Fruit fly (Drosophila melanogaster) whole organism, prepupa: ENCODE measurements around the gene CG44869.

Experiments
- CG3032 ChIP-seq: fragments of 200-800 bp; optimal IDR thresholded peaks from 2 replicates; lab custom pipeline; 2019; ENCODE audit warnings: missing biosample characterization, mild to moderate bottlenecking, missing genetic modification characterization, moderate library complexity
- CG6276 ChIP-seq: fragments of 200-800 bp; sonication (Bioruptor generic); optimal IDR thresholded peaks from 2 replicates; lab custom pipeline; 2017; ENCODE audit warnings: missing biosample characterization, mild to moderate bottlenecking, missing genetic modification characterization
- CG8119 ChIP-seq: fragments of 200-800 bp; sonication (Bioruptor generic); IDR thresholded peaks from 3 replicates; pipeline ENCODE4 v1.3.6; 2022; ENCODE audit warnings: missing biosample characterization, missing genetic modification characterization
- Smox ChIP-seq: fragments of 200-800 bp; sonication (Bioruptor generic); optimal IDR thresholded peaks from 3 replicates; lab custom pipeline; 2016; ENCODE audit warnings: missing biosample characterization, missing genetic modification characterization
- cyc ChIP-seq: fragments of 200-800 bp; sonication (Bioruptor generic); optimal IDR thresholded peaks from 3 replicates; lab custom pipeline; 2016; ENCODE audit warnings: missing biosample characterization, missing genetic modification characterization
- salr ChIP-seq, 2 experiments: fragments of 200-800 bp; sonication (Bioruptor generic); optimal IDR thresholded peaks; 3 replicates each; lab custom pipeline; 2016 to 2018; ENCODE audit warnings: missing biosample characterization in 2 of 2, missing genetic modification characterization in 2 of 2, mild to moderate bottlenecking in 1 of 2
- svp ChIP-seq: fragments of 200-800 bp; sonication (Bioruptor generic); peaks from one replicate; lab custom pipeline; 2016; ENCODE audit warnings: missing biosample characterization, missing genetic modification characterization

- TF ChIP-seq cyc (GFP tag; lab: Kevin White, UChicago) (no peak), CG6276 (GFP tag; lab: Kevin White, UChicago) (no peak), svp (GFP tag; lab: Kevin White, UChicago) (peak; percentile 59), CG8119 (GFP tag; lab: Robert Waterston, UW) (no peak), salr (GFP tag; optimal IDR thresholded peaks at IDR 0.05; lab: Kevin White, UChicago) (no peak), Smox (GFP tag; lab: Kevin White, UChicago) (no peak), CG3032 (no peak)
Measured at dm6 chr2L:15432260-15432659, 14.1 kb upstream of the CG44869 start.
